Worm (Caenorhabditis elegans) whole organism, mixed stage, embryonic: ENCODE results near the gene F23H12.3.

ENCODE experiments used
- M03D4.4 ChIP-seq: sonication (generic microtip); optimal IDR thresholded peaks from 2 replicates; lab custom pipeline; 2017; ENCODE audit warnings: mild to moderate bottlenecking, missing genetic modification characterization, missing compliant biosample characterization
- bed-3 ChIP-seq: fragments of 200-800 bp; sonication (Bioruptor generic); optimal IDR thresholded peaks from 3 replicates; lab custom pipeline; 2018; ENCODE audit warnings: mild to moderate bottlenecking, missing genetic modification characterization, moderate library complexity, missing compliant biosample characterization
- blmp-1 ChIP-seq: fragments of 150-350 bp; optimal IDR thresholded peaks from 2 replicates; lab custom pipeline; 2014; ENCODE audit warnings: missing biosample characterization, missing genetic modification characterization
- ceh-39 ChIP-seq: fragments of 150-350 bp; optimal IDR thresholded peaks from 2 replicates; lab custom pipeline; 2014; ENCODE audit warnings: missing biosample characterization, missing genetic modification characterization
- ceh-43 ChIP-seq: fragments of 200-800 bp; sonication (Bioruptor generic); optimal IDR thresholded peaks from 2 replicates; lab custom pipeline; 2018; ENCODE audit warnings: mild to moderate bottlenecking, missing genetic modification characterization, moderate library complexity, missing compliant biosample characterization
- ceh-83 ChIP-seq: fragments of 200-800 bp; sonication (Bioruptor generic); optimal IDR thresholded peaks from 2 replicates; lab custom pipeline; 2018; ENCODE audit warnings: mild to moderate bottlenecking, missing genetic modification characterization, missing compliant biosample characterization
- ces-1 ChIP-seq: fragments of 150-350 bp; optimal IDR thresholded peaks from 2 replicates; lab custom pipeline; 2014; ENCODE audit warnings: missing biosample characterization, missing genetic modification reagents, missing genetic modification characterization
- cnd-1 ChIP-seq: fragments of 200-800 bp; sonication (Bioruptor generic); optimal IDR thresholded peaks from 2 replicates; lab custom pipeline; 2018; ENCODE audit warnings: mild to moderate bottlenecking, missing genetic modification characterization, missing compliant biosample characterization
- drap-1 ChIP-seq: fragments of 200-800 bp; sonication (Bioruptor generic); optimal IDR thresholded peaks from 3 replicates; lab custom pipeline; 2018; ENCODE audit warnings: mild to moderate bottlenecking, missing genetic modification characterization, missing compliant biosample characterization
- elt-1 ChIP-seq: sonication (generic microtip); optimal IDR thresholded peaks from 2 replicates; lab custom pipeline; 2017; ENCODE audit warnings: missing genetic modification characterization, mild to moderate bottlenecking, missing compliant biosample characterization, antibody characterized with exemption, moderate library complexity, borderline replicate concordance; ENCODE audit not compliant: insufficient read depth
- elt-3 ChIP-seq: fragments of 150-350 bp; optimal IDR thresholded peaks from 2 replicates; lab custom pipeline; 2014; ENCODE audit warnings: missing biosample characterization, missing genetic modification characterization
- flh-1 ChIP-seq: fragments of 200-800 bp; sonication (Bioruptor generic); optimal IDR thresholded peaks from 2 replicates; lab custom pipeline; 2018; ENCODE audit warnings: mild to moderate bottlenecking, missing genetic modification characterization, moderate library complexity, missing compliant biosample characterization
- ham-2 ChIP-seq: fragments of 200-800 bp; sonication (Bioruptor generic); optimal IDR thresholded peaks from 2 replicates; lab custom pipeline; 2018; ENCODE audit warnings: mild to moderate bottlenecking, missing genetic modification characterization, missing compliant biosample characterization
- hlh-1 ChIP-seq: fragments of 150-350 bp; optimal IDR thresholded peaks from 2 replicates; lab custom pipeline; 2014; ENCODE audit warnings: missing biosample characterization, missing genetic modification reagents, missing genetic modification characterization
- lin-13 ChIP-seq: fragments of 150-350 bp; optimal IDR thresholded peaks from 2 replicates; lab custom pipeline; 2014; ENCODE audit warnings: missing biosample characterization, missing genetic modification characterization
- lin-32 ChIP-seq: fragments of 200-800 bp; sonication (Bioruptor generic); optimal IDR thresholded peaks from 2 replicates; lab custom pipeline; 2018; ENCODE audit warnings: mild to moderate bottlenecking, missing genetic modification characterization, missing compliant biosample characterization
- lsy-2 ChIP-seq: fragments of 150-350 bp; optimal IDR thresholded peaks from 2 replicates; lab custom pipeline; 2014; ENCODE audit warnings: missing biosample characterization, missing genetic modification characterization
- mab-5 ChIP-seq: fragments of 150-350 bp; optimal IDR thresholded peaks from 2 replicates; lab custom pipeline; 2014; ENCODE audit warnings: missing biosample characterization, missing genetic modification characterization
- mep-1 ChIP-seq: fragments of 150-350 bp; optimal IDR thresholded peaks from 2 replicates; lab custom pipeline; 2017; ENCODE audit warnings: missing biosample characterization, missing genetic modification reagents, missing genetic modification characterization, inconsistent platforms
- mls-2 ChIP-seq: sonication (generic microtip); optimal IDR thresholded peaks from 2 replicates; lab custom pipeline; 2016; ENCODE audit warnings: mild to moderate bottlenecking, missing genetic modification characterization, moderate library complexity, missing compliant biosample characterization
- nhr-12 ChIP-seq: fragments of 150-350 bp; optimal IDR thresholded peaks from 2 replicates; lab custom pipeline; 2014; ENCODE audit warnings: missing biosample characterization, missing genetic modification characterization
- nhr-237 ChIP-seq: fragments of 150-350 bp; optimal IDR thresholded peaks from 2 replicates; lab custom pipeline; 2014; ENCODE audit warnings: missing biosample characterization, missing genetic modification characterization
- nhr-76 ChIP-seq: sonication (generic microtip); optimal IDR thresholded peaks from 2 replicates; lab custom pipeline; 2017; ENCODE audit warnings: missing biosample characterization, missing genetic modification characterization
- pha-4 ChIP-seq: fragments of 150-350 bp; optimal IDR thresholded peaks from 2 replicates; lab custom pipeline; 2018; ENCODE audit warnings: missing biosample characterization, missing genetic modification reagents, missing genetic modification characterization
- sem-2 ChIP-seq: fragments of 200-800 bp; sonication (Bioruptor generic); optimal IDR thresholded peaks from 2 replicates; lab custom pipeline; 2018; ENCODE audit warnings: mild to moderate bottlenecking, missing genetic modification characterization, missing compliant biosample characterization
- snpc-4 ChIP-seq: fragments of 150-350 bp; optimal IDR thresholded peaks from 2 replicates; lab custom pipeline; 2014; ENCODE audit warnings: missing biosample characterization, missing genetic modification characterization
- sptf-1 ChIP-seq: sonication (generic microtip); optimal IDR thresholded peaks from 2 replicates; lab custom pipeline; 2017; ENCODE audit warnings: mild to moderate bottlenecking, missing genetic modification characterization, moderate library complexity, missing compliant biosample characterization
- tbx-8 ChIP-seq: fragments of 200-800 bp; sonication (Bioruptor generic); optimal IDR thresholded peaks from 2 replicates; lab custom pipeline; 2018; ENCODE audit warnings: mild to moderate bottlenecking, missing genetic modification characterization, moderate library complexity, missing compliant biosample characterization
- unc-120 ChIP-seq: sonication (generic microtip); optimal IDR thresholded peaks from 2 replicates; lab custom pipeline; 2017; ENCODE audit warnings: missing genetic modification characterization, missing compliant biosample characterization; ENCODE audit not compliant: poor library complexity, severe bottlenecking
- unc-62 ChIP-seq: fragments of 150-350 bp; optimal IDR thresholded peaks from 2 replicates; lab custom pipeline; 2014; ENCODE audit warnings: missing biosample characterization, missing genetic modification reagents, missing genetic modification characterization
- zip-8 ChIP-seq: fragments of 150-350 bp; optimal IDR thresholded peaks from 2 replicates; lab custom pipeline; 2014; ENCODE audit warnings: missing biosample characterization, missing genetic modification characterization
- ztf-11 ChIP-seq: fragments of 150-350 bp; optimal IDR thresholded peaks from 2 replicates; lab custom pipeline; 2014; ENCODE audit warnings: missing biosample characterization, missing genetic modification characterization

F23H12.3 gene

ce11 chrV:12347854-12348253 is 2.9 kb downstream of the F23H12.3 start:
- no peak for TF ChIP-seq elt-1 (tag; lab: Kevin White, UChicago)
- TF ChIP-seq cnd-1 (tag; lab: Kevin White, UChicago): no peak
- no peak for TF ChIP-seq pha-4 (tag; lab: Kevin White, UChicago)
- no peak for TF ChIP-seq ceh-83 (GFP tag; lab: Kevin White, UChicago)
- no peak for TF ChIP-seq elt-3
- no peak for TF ChIP-seq lin-13
- no peak for TF ChIP-seq drap-1 (GFP tag; lab: Kevin White, UChicago)
- TF ChIP-seq hlh-1 (tag; lab: Kevin White, UChicago): no peak
- no peak for TF ChIP-seq mls-2 (tag; lab: Kevin White, UChicago)
- no peak for TF ChIP-seq flh-1 (GFP tag; lab: Kevin White, UChicago)
- TF ChIP-seq, all 35 proteins: peak for 0

DNA sequence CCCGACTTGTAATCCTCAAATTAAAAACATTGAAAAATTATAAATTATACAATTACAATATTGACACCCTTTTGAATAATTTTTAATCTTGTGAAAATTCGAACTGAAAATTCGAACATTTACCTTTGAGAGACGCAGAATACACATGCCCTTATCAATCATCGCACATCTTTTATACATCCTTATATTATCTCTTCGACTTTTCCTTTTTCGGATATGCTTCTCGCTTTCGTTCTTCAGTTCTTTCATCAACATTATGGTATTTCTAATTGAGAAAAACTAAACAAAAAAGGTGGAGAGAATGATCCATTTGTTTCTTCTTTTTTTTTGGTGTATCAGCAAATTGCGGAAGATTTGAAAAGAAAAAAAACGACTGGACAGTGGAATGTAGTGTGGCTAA is 4.4 kb downstream of the F23H12.3 start:
- TF ChIP-seq elt-3: peak; percentile 39
- TF ChIP-seq blmp-1 (tag; lab: Kevin White, UChicago): peak; percentile 53
- TF ChIP-seq ces-1 (GFP tag; lab: Kevin White, UChicago): no peak
- peak; percentile 66 for TF ChIP-seq elt-1 (tag; lab: Kevin White, UChicago)
- TF ChIP-seq, all 35 proteins: peak for 3

- no peak for TF ChIP-seq nhr-237 (tag; lab: Kevin White, UChicago)
- TF ChIP-seq elt-1 (tag; lab: Kevin White, UChicago): peak; percentile 68
These were observed 6.9 kb downstream of the F23H12.3 start for ce11 chrV:12351842-12352241.

DNA sequence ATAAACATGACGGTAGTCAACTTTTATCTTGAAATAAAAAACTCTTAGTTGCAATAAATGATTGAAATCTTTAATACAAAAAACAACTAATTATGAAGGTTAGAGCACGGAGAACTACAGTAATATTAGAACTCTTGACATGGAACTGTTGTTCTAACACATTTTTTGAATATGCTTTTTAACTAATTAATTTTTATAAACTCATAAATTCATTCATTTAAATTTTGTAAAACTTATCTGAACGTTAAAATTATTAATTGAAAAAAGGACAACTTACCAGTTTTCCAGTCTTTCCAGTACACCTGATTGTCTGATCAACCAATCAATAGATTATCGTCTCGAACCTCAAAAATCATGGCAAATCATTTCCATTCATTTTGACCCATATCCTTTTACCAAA is 7.5 kb downstream of the F23H12.3 start, which contains the start of gene sqt-3:
TSS of gene sqt-3 (plus strand) at position 301 of the 400 bp plus-strand sequence.
- TF ChIP-seq sem-2 (no peak), hlh-1 (tag; lab: Kevin White, UChicago) (no peak), nhr-12 (tag; lab: Kevin White, UChicago) (no peak), ceh-39 (tag; lab: Kevin White, UChicago) (no peak), lsy-2 (tag; lab: Kevin White, UChicago) (no peak), cnd-1 (tag; lab: Kevin White, UChicago) (no peak), ces-1 (GFP tag; lab: Kevin White, UChicago) (no peak), mep-1 (tag; lab: Kevin White, UChicago) (no peak), ceh-43 (GFP tag; lab: Kevin White, UChicago) (no peak), nhr-76 (no peak), sptf-1 (tag; lab: Kevin White, UChicago) (no peak), zip-8 (no peak)

- no peak for TF ChIP-seq mep-1 (tag; lab: Kevin White, UChicago)
- no peak for TF ChIP-seq mls-2 (tag; lab: Kevin White, UChicago)
- peak; percentile 52 for TF ChIP-seq ham-2
- TF ChIP-seq ceh-83 (GFP tag; lab: Kevin White, UChicago): peak; percentile 66
These were observed 7.9 kb downstream of the F23H12.3 start for ce11 chrV:12352881-12353280.

ce11 chrV:12353505-12353904 is 8.6 kb downstream of the F23H12.3 start:
- TF ChIP-seq mls-2 (tag; lab: Kevin White, UChicago) (peak; percentile 44), lin-13 (no peak)

- TF ChIP-seq snpc-4 (tag; lab: Kevin White, UChicago): no peak
- TF ChIP-seq zip-8: no peak
- TF ChIP-seq nhr-12 (tag; lab: Kevin White, UChicago): no peak
- TF ChIP-seq ham-2: peak; percentile 16
- TF ChIP-seq bed-3 (GFP tag; lab: Kevin White, UChicago): no peak
- TF ChIP-seq unc-120 (tag; lab: Kevin White, UChicago): no peak
- TF ChIP-seq lsy-2 (tag; lab: Kevin White, UChicago): no peak
- peak; percentile 87 for TF ChIP-seq elt-1 (tag; lab: Kevin White, UChicago)
- peak; percentile 50 for TF ChIP-seq unc-62 (GFP tag; lab: Kevin White, UChicago)
- no peak for TF ChIP-seq lin-32
- no peak for TF ChIP-seq ztf-11 (tag; lab: Kevin White, UChicago)
- no peak for TF ChIP-seq nhr-76
- peak; percentile 8 for TF ChIP-seq blmp-1 (tag; lab: Kevin White, UChicago)
- no peak for TF ChIP-seq mab-5 (tag; lab: Kevin White, UChicago)
- TF ChIP-seq sem-2: no peak
- peak; percentile 6 for TF ChIP-seq tbx-8 (GFP tag; lab: Kevin White, UChicago)
- peak; percentile 39 for TF ChIP-seq M03D4.4 (tag; lab: Kevin White, UChicago)
- no peak for TF ChIP-seq pha-4 (tag; lab: Kevin White, UChicago)
- TF ChIP-seq, all 35 proteins: peak for 6
These were observed 9.4 kb downstream of the F23H12.3 start for ce11 chrV:12354193-12354830.
